Worm (Caenorhabditis elegans) whole organism, dauer: ENCODE results near the gene srbc-33.
"Not testable (repeated sequence)": the region's sequence is repeated elsewhere in the genome, so short reads cannot be mapped to it uniquely, and the experiment has no call there.

Experiments used
- unc-62 ChIP-seq: sonication (generic microtip); optimal IDR thresholded peaks from 2 replicates; lab custom pipeline; 2017; ENCODE audit warnings: missing biosample characterization, missing genetic modification reagents, missing genetic modification characterization

Gene srbc-33

DNA sequence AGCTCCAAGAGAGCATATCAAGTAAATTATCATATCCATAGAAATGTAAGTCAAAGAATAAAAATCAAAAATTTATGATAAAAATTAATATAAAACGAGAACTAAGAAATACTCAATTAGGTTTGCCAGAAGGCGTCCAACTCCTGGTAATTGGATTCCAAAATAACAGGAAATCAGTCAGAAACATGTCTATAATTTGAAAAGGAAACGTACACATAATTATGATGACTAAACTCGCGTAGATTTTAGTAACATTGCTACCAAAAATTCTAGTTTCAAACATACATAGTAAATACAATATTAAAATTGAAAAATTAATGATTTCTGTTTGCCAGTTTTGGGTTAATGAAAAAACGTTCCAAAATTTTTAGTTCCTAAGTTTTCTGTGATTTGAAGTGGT, at the start of gene srbc-33:
srbc-33 (minus strand) TSS at position 101 of the 400 bp plus-strand sequence.
- no peak for TF ChIP-seq unc-62 (GFP tag; lab: Kevin White, UChicago)

DNA sequence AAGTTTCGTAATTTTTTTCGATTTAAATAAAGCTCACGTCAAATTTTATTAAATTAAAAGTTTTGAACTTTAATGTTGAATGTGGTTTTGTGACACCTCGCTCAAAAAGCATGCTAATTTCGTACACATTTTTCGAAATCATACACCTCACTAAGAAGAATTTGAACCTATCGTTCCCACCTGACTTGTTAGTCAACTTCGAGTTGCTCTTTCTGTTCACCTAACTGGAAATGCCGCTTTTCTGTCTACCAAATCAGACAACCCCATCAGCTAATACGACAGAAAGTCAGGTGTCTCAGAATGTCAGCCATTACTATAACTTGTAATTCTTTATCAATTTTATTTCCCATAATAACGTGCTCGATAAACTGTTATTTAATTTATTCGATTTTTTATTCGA, 45.8 kb upstream of the srbc-33 start, which contains the start of gene srbc-66:
srbc-66 (plus strand) TSS at position 301 of the 400 bp plus-strand sequence.
- TF ChIP-seq unc-62 (GFP tag; lab: Kevin White, UChicago): no peak

DNA sequence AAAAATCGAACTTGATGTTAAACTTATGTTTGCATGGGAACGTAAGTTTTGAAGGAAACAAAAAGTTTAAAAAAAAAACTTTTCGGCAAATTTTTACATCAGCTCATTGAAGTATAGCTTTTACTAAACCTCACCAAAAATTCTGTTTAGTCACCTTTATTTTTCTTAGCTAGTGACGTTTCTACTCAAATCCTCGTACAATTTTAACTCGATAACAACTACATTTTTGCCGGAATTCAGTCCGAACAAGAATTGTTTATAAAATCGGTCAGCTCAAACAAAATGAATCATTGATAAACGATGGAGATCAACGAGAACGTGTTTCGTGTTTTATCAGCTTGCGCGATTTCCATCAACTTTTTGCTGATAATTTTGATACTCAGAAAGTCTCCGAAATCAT, 42.3 kb upstream of the srbc-33 start, which contains the start of gene str-260:
str-260 (plus strand) TSS at position 301 of the 400 bp plus-strand sequence.
- no peak for TF ChIP-seq unc-62 (GFP tag; lab: Kevin White, UChicago)

- TF ChIP-seq unc-62 (GFP tag; lab: Kevin White, UChicago): no peak
Observed at ce11 chrV:3524970-3525369, 40.4 kb upstream of the srbc-33 start, which contains the start of gene T24A6.7. Gene T24A6.7, plus strand, starts transcription at chrV:3525270.

DNA sequence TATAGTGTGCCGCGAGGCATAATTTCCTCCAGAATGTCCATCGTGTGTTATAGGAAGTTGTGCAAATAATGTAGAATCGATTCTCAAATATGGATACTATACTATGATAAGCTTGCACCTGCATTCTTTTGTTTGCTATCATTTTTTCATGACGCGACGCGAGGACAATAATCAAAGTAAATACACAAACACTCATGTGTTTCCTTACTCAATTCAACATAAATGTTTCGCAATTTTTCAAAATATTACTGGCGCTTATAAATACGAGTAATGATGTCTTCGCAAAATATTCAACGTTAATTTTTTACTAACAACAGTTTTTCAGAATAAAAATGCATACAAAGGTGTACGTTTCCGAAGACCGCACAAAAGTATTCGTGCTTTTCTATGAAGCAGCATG, 38.7 kb upstream of the srbc-33 start, which contains the start of gene irg-1:
irg-1 (plus strand) TSS at position 326 of the 400 bp plus-strand sequence.
- TF ChIP-seq unc-62 (GFP tag; lab: Kevin White, UChicago): no peak

- no peak for TF ChIP-seq unc-62 (GFP tag; lab: Kevin White, UChicago)
Observed at ce11 chrV:3517889-3518288, 33.3 kb upstream of the srbc-33 start, which contains the start of gene str-227. Gene str-227, plus strand, starts transcription at chrV:3518189.

ce11 chrV:3512381-3512780, 27.8 kb upstream of the srbc-33 start, which contains the start of gene str-226:
Gene str-226, plus strand, starts transcription at chrV:3512681.
- TF ChIP-seq unc-62 (GFP tag; lab: Kevin White, UChicago): no peak

DNA sequence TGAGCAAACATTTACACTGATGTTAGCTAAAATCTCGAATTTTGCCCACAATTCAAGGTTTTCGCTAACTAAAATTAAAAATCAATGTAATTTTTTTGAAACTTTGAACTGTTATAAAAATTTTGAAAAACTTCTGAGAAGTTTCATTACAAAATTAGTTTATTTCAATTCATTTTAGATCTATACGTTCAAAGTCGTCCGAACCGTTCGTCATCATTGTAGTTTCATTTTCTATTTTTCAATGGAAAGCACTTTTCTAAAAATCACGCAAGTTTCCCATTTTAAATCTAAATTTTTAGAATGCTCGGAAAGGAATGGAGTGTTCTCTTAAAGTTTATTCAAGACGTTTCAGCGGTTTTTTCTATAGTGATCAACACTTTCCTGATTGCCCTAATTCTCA, 25.3 kb upstream of the srbc-33 start, which contains the start of gene str-228:
str-228 (plus strand) TSS at position 301 of the 400 bp plus-strand sequence.
- TF ChIP-seq unc-62 (GFP tag; lab: Kevin White, UChicago): no peak

ce11 chrV:3507691-3508090, 23.1 kb upstream of the srbc-33 start, which contains the start of gene str-225:
Gene str-225, plus strand, starts transcription at chrV:3507822.
- TF ChIP-seq unc-62 (GFP tag; lab: Kevin White, UChicago): no peak

- not testable (repeated sequence) for TF ChIP-seq unc-62 (GFP tag; lab: Kevin White, UChicago)
Observed at ce11 chrV:3506252-3506651, 21.6 kb upstream of the srbc-33 start, which contains the start of gene ugt-64. Gene ugt-64, minus strand, starts transcription at chrV:3506352.

ce11 chrV:3505745-3506144, 21.1 kb upstream of the srbc-33 start:
- no peak for TF ChIP-seq unc-62 (GFP tag; lab: Kevin White, UChicago)

ce11 chrV:3502038-3502437, 17.4 kb upstream of the srbc-33 start, which contains the start of the genes C07G3.8 and C07G3.10:
Gene C07G3.8, minus strand, starts transcription at chrV:3502138.
Gene C07G3.10, plus strand, starts transcription at chrV:3502307.
- no peak for TF ChIP-seq unc-62 (GFP tag; lab: Kevin White, UChicago)

- TF ChIP-seq unc-62 (GFP tag; lab: Kevin White, UChicago): no peak
Observed at ce11 chrV:3496880-3497279, 12.3 kb upstream of the srbc-33 start, which contains the start of gene C07G3.15. Gene C07G3.15, minus strand, starts transcription at chrV:3496980.

DNA sequence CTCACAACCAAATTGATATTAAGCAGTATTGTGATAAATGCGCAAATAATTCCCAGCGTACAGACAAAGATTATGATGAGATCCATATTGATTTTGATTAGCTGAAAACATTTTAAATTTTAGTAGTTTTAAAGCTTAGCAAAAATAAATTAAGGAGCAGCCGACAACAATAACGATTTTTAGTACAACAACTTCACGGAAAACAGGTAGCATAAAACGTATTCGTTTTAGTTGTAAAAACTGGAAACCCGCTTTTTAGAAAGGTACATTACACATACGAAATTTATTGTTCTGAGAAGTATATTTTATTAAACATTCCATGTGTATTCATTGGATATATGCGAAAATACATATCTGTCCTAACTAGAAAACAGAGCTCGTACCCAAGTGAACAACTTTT, 5.8 kb upstream of the srbc-33 start, which contains the start of gene srbc-36:
srbc-36 (minus strand) TSS at position 101 of the 400 bp plus-strand sequence.
- no peak for TF ChIP-seq unc-62 (GFP tag; lab: Kevin White, UChicago)

ce11 chrV:3486857-3487256, 2.3 kb upstream of the srbc-33 start, which contains the start of gene srbc-32:
Gene srbc-32, minus strand, starts transcription at chrV:3486957.
- no peak for TF ChIP-seq unc-62 (GFP tag; lab: Kevin White, UChicago)

- TF ChIP-seq unc-62 (GFP tag; lab: Kevin White, UChicago): no peak
Observed at ce11 chrV:3482550-3483002, 2.0 kb downstream of the srbc-33 start, which contains the start of gene lys-7. Gene lys-7, minus strand, starts transcription at chrV:3482600.
